Fruit fly (Drosophila melanogaster): ENCODE data around the gene CG7789.

CG7789 gene

DNA sequence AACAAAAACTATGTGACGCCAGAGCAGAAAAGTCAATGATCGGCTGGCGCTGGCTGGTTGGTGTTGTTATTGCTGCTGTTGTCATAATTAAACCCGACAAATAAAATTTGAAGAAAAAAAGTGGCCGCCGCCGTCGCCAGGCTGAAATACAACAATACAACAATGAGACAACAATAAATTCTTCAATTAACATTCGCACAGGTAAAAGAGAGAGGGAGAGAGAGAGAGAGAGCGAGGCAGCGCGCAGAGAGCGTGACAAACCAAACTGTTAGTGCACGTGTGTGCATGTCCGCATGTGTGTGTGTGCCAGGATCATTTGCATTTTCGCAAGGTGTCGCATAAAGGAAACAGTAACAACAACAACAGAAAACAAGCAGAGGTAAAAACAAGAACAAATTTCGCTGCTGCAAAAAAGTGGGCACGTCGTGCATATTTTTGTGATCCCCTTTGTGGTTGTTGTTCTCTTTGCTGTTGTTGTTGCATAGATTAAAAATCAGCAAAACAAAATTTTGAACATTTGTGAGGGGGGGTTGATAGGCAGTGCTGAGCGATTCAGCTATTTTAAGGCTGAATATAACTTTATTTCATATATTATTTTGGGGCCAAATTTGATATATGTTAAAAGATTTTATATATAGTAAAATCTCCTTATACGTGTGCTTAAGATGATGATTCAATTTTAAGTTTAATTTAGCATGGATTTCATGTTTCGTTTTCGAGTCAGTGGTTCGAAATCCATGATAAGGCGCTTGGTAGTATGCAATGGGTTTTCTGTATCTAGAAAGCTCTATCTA, 38.5 kb upstream of the CG7789 start:
- TF ChIP-seq EcR (GFP tag; optimal IDR thresholded peaks at IDR 0.05) (no peak), usp (GFP tag; optimal IDR thresholded peaks at IDR 0.05) (no peak), pan (optimal IDR thresholded peaks at IDR 0.05) (no peak), Dll (optimal IDR thresholded peaks at IDR 0.05) (peak; percentile 84), CG8478 (optimal IDR thresholded peaks at IDR 0.05) (no peak), psq (optimal IDR thresholded peaks at IDR 0.05) (no peak)

- TF ChIP-seq usp (GFP tag; optimal IDR thresholded peaks at IDR 0.05) (no peak), EcR (GFP tag; optimal IDR thresholded peaks at IDR 0.05) (no peak), Dll (optimal IDR thresholded peaks at IDR 0.05) (no peak), CG8478 (optimal IDR thresholded peaks at IDR 0.05) (no peak), psq (optimal IDR thresholded peaks at IDR 0.05) (no peak), pan (optimal IDR thresholded peaks at IDR 0.05) (no peak)
Observed at dm6 chr3R:29765267-29766095, 37.5 kb upstream of the CG7789 start, which contains the start of gene kay. TSS of gene kay (plus strand) at chr3R:29765995.

DNA sequence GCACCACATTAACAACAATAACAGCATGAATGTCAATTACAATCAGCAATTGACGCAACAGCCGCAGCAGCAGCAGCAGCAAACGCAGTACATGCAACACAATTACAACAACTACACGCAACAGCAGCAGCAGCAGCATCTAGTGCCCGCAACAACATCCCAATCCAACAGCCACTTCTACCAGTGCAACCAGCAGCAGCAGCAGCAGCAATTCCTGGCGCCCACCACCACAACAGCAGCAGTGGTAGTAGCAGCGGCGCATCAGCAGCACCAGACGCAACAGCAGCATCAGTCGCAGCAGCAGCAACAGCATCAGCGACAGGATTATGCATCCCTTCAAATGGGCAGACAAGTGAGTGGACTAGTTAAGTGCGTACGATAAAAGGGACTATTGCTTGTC, 35.8 kb upstream of the CG7789 start:
- TF ChIP-seq usp (GFP tag; optimal IDR thresholded peaks at IDR 0.05) (no peak), CG8478 (optimal IDR thresholded peaks at IDR 0.05) (no peak), Dll (optimal IDR thresholded peaks at IDR 0.05) (no peak), pan (optimal IDR thresholded peaks at IDR 0.05) (no peak), psq (optimal IDR thresholded peaks at IDR 0.05) (no peak), EcR (GFP tag; optimal IDR thresholded peaks at IDR 0.05) (no peak)

DNA sequence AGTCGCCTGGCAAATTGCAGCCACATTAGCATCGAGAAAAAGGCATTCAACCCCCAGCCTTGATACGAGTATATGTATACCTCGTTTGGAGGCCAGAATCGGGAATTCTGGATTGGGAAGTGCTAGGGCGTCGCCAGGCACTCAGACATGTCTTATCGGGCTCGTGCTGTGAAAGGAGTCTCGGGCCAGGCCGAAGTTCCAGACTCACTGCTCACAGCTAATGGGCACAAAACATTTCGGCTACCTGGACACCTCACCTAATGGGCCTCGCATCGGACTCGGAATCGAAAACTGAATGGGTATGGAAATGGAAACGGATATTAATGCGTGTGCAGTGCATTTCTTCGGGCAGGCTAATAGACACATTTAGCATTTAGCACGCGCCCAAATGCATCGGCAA, 32.1 kb upstream of the CG7789 start:
- TF ChIP-seq EcR (GFP tag; optimal IDR thresholded peaks at IDR 0.05), result no peak
- TF ChIP-seq Dll (optimal IDR thresholded peaks at IDR 0.05), result no peak
- TF ChIP-seq pan (optimal IDR thresholded peaks at IDR 0.05), result no peak
- no peak for TF ChIP-seq CG8478 (optimal IDR thresholded peaks at IDR 0.05)
- TF ChIP-seq psq (optimal IDR thresholded peaks at IDR 0.05), result no peak
- TF ChIP-seq usp (GFP tag; optimal IDR thresholded peaks at IDR 0.05), result no peak

dm6 chr3R:29771645-29772089, 31.3 kb upstream of the CG7789 start:
- TF ChIP-seq EcR (GFP tag; optimal IDR thresholded peaks at IDR 0.05) (no peak), CG8478 (optimal IDR thresholded peaks at IDR 0.05) (no peak), usp (GFP tag; optimal IDR thresholded peaks at IDR 0.05) (no peak), psq (optimal IDR thresholded peaks at IDR 0.05) (no peak)

dm6 chr3R:29772090-29772794, 30.8 kb upstream of the CG7789 start:
- no peak for TF ChIP-seq CG8478 (optimal IDR thresholded peaks at IDR 0.05)
- peak; percentile 83 for TF ChIP-seq Dll (optimal IDR thresholded peaks at IDR 0.05)
- peak; percentile 56 for TF ChIP-seq psq (optimal IDR thresholded peaks at IDR 0.05)

- TF ChIP-seq EcR (GFP tag; optimal IDR thresholded peaks at IDR 0.05) (peak in 1 of 2 experiments; percentile 47), CG8478 (optimal IDR thresholded peaks at IDR 0.05) (peak; percentile 82), Dll (optimal IDR thresholded peaks at IDR 0.05) (peak; percentile 88), pan (optimal IDR thresholded peaks at IDR 0.05) (no peak), psq (optimal IDR thresholded peaks at IDR 0.05) (no peak), usp (GFP tag; optimal IDR thresholded peaks at IDR 0.05) (no peak)
Observed at dm6 chr3R:29772795-29773331, 30.1 kb upstream of the CG7789 start.

- TF ChIP-seq pan (optimal IDR thresholded peaks at IDR 0.05), result peak; percentile 43
- no peak for TF ChIP-seq psq (optimal IDR thresholded peaks at IDR 0.05)
Observed at dm6 chr3R:29773833-29774324, 29.1 kb upstream of the CG7789 start.

- TF ChIP-seq CG8478 (optimal IDR thresholded peaks at IDR 0.05) (no peak), Dll (optimal IDR thresholded peaks at IDR 0.05) (peak; percentile 99)
Observed at dm6 chr3R:29774360-29775193, 28.4 kb upstream of the CG7789 start.

dm6 chr3R:29775755-29776686, 27.0 kb upstream of the CG7789 start:
- TF ChIP-seq psq (optimal IDR thresholded peaks at IDR 0.05), result no peak
- no peak for TF ChIP-seq CG8478 (optimal IDR thresholded peaks at IDR 0.05)
- no peak for TF ChIP-seq pan (optimal IDR thresholded peaks at IDR 0.05)
